Fruit fly (Drosophila melanogaster) whole organism, prepupa: ENCODE results near the gene CG11498.

ENCODE experiments used
- Blimp-1 ChIP-seq: fragments of 200-800 bp; sonication (Bioruptor generic); optimal IDR thresholded peaks from 3 replicates; lab custom pipeline; 2017; ENCODE audit warnings: missing biosample characterization, missing genetic modification characterization, mild to moderate bottlenecking, moderate library complexity, missing genetic modification reagents
- CG15336 ChIP-seq: fragments of 200-800 bp; sonication (Bioruptor generic); IDR thresholded peaks from 2 replicates; pipeline ENCODE4 v1.3.6; 2022; ENCODE audit warnings: missing biosample characterization, missing genetic modification characterization
- CG34406 ChIP-seq: fragments of 200-800 bp; sonication (Bioruptor generic); optimal IDR thresholded peaks from 3 replicates; lab custom pipeline; 2016; ENCODE audit warnings: missing biosample characterization, missing genetic modification characterization
- CG3919 ChIP-seq: fragments of 200-800 bp; sonication (Bioruptor generic); optimal IDR thresholded peaks from 3 replicates; lab custom pipeline; 2016; ENCODE audit warnings: missing biosample characterization, missing genetic modification characterization
- CG6854 ChIP-seq: fragments of 200-800 bp; sonication (Bioruptor generic); optimal IDR thresholded peaks from 2 replicates; lab custom pipeline; 2017; ENCODE audit warnings: missing biosample characterization, mild to moderate bottlenecking, missing genetic modification characterization
- Hr39 ChIP-seq: fragments of 200-800 bp; sonication (Bioruptor generic); optimal IDR thresholded peaks from 2 replicates; lab custom pipeline; 2016; ENCODE audit warnings: missing biosample characterization, missing genetic modification characterization
- Sox102F ChIP-seq: fragments of 200-800 bp; sonication (Bioruptor generic); optimal IDR thresholded peaks from 2 replicates; lab custom pipeline; 2016; ENCODE audit warnings: missing biosample characterization, mild to moderate bottlenecking, missing genetic modification characterization
- cyc ChIP-seq: fragments of 200-800 bp; sonication (Bioruptor generic); optimal IDR thresholded peaks from 3 replicates; lab custom pipeline; 2016; ENCODE audit warnings: missing biosample characterization, missing genetic modification characterization
- fd85E ChIP-seq: fragments of 200-800 bp; sonication (Bioruptor generic); optimal IDR thresholded peaks from 3 replicates; lab custom pipeline; 2016; ENCODE audit warnings: missing biosample characterization, missing genetic modification characterization

DNA sequence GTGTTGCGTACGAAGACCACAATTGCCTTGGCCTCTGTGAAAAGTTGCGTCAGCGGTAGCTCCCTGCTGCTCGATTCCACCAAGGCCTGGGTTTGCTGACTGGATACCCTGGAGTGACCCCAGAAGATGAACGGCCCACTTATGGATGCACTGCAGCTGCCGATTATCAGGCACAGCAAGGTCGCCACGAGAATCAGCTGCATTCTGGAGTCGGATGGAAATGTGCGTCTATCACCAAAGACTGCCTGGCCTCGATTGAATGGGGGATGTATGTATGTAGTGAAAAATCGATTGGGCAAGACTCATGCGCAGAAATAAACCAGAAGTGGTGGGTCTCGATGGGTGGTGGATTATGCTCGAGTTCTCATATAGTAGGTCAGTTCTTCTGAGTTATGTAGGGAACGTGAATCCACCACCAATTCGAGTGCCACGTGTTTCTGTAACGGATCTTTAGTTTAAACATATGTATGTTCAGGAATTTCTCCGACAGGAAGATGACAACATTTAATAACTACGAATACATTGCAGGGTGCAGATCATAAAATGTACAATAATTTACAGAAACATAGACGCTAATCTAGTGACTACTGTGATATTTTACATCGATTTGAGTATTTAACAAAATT is 6.0 kb upstream of the CG11498 start, which contains the start of gene VhaAC45RP:
- TF ChIP-seq cyc (GFP tag; lab: Kevin White, UChicago), result no peak
- TF ChIP-seq CG3919 (GFP tag; lab: Kevin White, UChicago), result no peak
- TF ChIP-seq Blimp-1 (GFP tag; lab: Kevin White, UChicago), result no peak
- no peak for TF ChIP-seq CG34406 (GFP tag; lab: Kevin White, UChicago)
- no peak for TF ChIP-seq CG15336 (GFP tag; lab: Robert Waterston, UW)
- TF ChIP-seq CG6854, result no peak
- no peak for TF ChIP-seq fd85E (GFP tag; lab: Kevin White, UChicago)
- no peak for TF ChIP-seq Hr39 (GFP tag; lab: Kevin White, UChicago)
- no peak for TF ChIP-seq Sox102F
